Fruit fly (Drosophila melanogaster): ENCODE results near the gene CG9164.

CG9164 gene

dm6 chrX:15385176-15386056, at the start of gene CG9164:
Gene CG9164 (minus strand): TSS chrX:15385441.
- no peak for TF ChIP-seq CG17801 (GFP tag; optimal IDR thresholded peaks at IDR 0.05; ENCODE audit: partially characterized antibody)

DNA sequence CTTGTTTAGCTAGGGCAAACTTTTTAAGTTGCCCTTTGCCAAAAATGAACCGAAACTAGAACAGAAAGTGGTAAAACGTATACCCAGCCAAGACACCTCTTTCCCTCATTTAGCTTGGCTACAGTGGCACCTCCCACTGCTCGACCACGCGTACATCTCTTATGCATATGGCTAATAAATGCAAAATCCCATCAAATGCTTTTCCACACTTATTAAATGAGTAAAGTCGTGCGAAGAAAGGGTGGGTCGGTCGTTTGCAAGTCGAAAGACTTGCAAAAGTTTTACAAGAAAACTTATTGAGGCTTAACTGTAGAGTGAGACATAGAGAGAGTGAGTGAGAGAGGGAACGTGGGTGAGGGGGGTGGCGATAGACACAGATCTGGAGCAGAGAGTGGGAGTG, 21.6 kb upstream of the CG9164 start:
- TF ChIP-seq CG17801 (GFP tag; optimal IDR thresholded peaks at IDR 0.05; ENCODE audit: partially characterized antibody), result no peak

dm6 chrX:15401861-15402260, 16.6 kb upstream of the CG9164 start:
- TF ChIP-seq CG17801 (GFP tag; optimal IDR thresholded peaks at IDR 0.05; ENCODE audit: partially characterized antibody), result no peak

DNA sequence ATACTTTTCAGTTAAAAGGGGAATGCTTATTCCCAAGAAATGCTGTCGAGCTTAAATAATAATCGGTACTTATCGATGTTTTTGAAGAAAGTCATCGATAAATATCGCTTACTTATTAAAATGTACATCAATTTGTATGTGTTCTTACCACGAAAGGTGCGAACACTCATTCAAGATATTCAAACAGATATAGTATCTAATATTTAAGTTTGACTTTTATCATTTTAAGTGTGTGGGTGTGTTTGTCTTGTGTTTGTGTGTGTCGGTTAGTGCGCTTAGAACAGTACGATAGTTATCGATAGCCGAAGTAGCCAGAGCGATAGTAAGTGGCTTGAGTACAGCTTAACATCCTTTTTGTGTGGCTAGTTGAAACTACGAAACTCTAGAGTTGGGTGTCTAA, 2.1 kb upstream of the CG9164 start:
- no peak for TF ChIP-seq CG17801 (GFP tag; optimal IDR thresholded peaks at IDR 0.05; ENCODE audit: partially characterized antibody)

dm6 chrX:15383513-15384373, 1.5 kb downstream of the CG9164 start:
- no peak for TF ChIP-seq CG17801 (GFP tag; optimal IDR thresholded peaks at IDR 0.05; ENCODE audit: partially characterized antibody)

DNA sequence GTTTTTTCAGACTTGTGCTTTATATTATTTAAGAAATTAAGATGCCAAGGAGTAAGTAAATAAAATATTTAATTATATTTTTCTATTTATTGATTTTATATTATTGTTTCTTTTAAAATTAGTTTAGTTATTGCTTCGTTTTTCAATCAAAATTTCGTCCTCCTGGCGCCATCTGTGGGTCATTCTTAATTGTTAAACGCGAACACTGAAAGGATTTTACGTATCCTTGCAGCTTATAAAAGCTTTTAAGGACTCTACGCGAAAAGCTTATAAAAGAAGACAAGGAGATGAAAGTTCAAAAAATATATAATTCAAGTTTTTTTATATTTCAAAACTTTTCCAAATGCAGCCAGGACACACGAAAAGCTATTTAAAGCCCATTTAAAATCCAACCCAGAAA, 5.0 kb downstream of the CG9164 start:
- no peak for TF ChIP-seq CG17801 (GFP tag; optimal IDR thresholded peaks at IDR 0.05; ENCODE audit: partially characterized antibody)

DNA sequence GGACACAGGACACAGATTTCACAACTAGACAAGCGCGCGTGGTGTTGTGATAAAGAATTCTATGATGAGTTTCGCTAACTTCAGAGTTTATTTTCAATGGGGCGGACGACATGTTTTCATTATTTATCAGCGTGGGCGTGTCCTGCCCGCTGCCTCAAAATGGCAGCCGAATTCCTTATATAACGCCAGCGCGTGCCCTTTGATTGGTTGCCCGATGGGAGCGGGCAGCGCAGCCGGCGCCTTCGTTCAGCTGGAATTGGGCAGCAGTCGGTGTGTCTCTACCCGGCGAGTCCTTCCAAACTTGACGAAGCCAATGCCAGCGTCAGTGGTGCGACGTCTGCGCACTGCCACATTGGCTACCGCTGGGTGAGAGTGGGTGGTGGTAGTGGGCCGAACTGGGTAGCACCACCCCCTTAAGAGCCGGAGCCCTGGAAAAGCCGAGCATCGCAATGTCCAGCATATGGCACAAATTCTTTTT, 6.2 kb downstream of the CG9164 start, which contains the start of gene acj6:
acj6 (minus strand) TSS at position 51 of the 478 bp plus-strand sequence.
- TF ChIP-seq CG17801 (GFP tag; optimal IDR thresholded peaks at IDR 0.05; ENCODE audit: partially characterized antibody), result no peak

DNA sequence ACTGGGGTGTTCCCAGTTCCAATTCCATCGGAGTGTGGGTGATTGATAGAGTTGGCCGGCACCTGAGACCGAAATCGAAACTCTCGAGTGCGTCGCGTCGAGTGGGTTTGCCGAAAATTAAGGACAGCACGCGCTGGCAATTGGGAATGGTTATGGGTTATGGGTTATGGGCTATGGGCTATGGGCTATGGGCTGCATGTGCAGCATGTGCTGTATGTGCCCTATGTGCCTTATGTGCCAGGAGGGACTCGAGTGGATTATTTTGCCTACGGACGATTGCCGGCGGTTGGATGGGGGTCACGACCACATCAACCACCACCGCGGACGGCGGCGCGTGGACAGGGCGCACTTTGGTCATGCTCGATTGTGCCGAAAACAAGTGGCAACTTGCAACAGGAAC, 15.1 kb downstream of the CG9164 start:
- no peak for TF ChIP-seq CG17801 (GFP tag; optimal IDR thresholded peaks at IDR 0.05; ENCODE audit: partially characterized antibody)

DNA sequence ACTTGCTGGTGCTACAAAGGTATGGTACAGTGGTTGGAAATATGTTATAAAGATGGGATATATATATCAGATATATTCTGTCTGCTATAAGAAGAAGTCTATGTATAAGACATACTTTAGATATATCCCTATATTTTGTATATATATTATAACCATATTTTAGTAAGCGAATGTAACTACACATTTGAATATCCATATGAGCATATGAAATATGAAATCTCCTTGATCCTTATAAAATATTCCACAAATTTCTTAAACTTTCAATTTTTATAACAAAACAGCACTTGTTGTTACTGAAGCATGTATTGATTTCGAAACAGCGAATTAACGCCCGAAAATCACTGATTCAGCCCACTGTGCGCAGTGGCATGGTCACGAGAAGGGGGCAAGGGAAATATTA, 20.8 kb downstream of the CG9164 start:
- TF ChIP-seq CG17801 (GFP tag; optimal IDR thresholded peaks at IDR 0.05; ENCODE audit: partially characterized antibody), result no peak

DNA sequence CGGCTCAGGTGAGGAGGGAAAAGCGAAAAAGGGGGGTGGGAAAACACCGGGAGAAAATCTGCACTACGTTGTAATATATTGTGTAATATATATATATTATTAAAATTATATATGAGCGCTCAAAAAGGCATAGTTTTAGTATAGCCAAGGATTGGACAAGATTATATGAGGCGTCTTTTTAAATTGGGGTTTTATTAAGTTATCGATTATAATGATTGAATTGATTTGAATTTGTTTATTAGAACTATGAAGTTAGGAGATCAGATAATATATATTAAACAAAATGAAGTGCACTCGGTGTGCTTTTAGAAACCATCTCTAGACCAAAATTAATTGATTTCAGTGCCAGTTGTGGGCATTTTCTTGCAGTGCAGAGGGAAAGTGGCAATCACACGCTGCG, 21.6 kb downstream of the CG9164 start:
- no peak for TF ChIP-seq CG17801 (GFP tag; optimal IDR thresholded peaks at IDR 0.05; ENCODE audit: partially characterized antibody)

DNA sequence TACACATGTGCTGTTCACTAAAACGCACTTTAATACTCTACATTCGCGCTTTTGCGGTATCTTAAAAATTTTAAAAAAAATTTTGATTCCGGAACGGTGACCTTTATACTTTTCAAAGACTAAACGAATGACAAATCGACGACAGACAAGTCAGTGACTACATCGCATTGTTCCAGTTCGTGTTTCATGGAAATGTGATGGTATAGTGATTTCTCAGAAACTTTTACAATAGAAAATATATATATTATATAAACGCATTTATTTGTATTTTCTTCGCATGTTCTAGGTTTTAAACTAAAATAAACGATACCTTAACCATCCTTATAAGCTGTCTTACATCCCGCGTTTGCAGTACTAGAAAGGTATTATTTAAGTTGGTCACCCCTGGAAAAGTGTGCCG, 24.3 kb downstream of the CG9164 start, which contains the start of gene Pp1-13C:
Pp1-13C (minus strand) TSS at position 101 of the 400 bp plus-strand sequence.
- TF ChIP-seq CG17801 (GFP tag; optimal IDR thresholded peaks at IDR 0.05; ENCODE audit: partially characterized antibody), result no peak

DNA sequence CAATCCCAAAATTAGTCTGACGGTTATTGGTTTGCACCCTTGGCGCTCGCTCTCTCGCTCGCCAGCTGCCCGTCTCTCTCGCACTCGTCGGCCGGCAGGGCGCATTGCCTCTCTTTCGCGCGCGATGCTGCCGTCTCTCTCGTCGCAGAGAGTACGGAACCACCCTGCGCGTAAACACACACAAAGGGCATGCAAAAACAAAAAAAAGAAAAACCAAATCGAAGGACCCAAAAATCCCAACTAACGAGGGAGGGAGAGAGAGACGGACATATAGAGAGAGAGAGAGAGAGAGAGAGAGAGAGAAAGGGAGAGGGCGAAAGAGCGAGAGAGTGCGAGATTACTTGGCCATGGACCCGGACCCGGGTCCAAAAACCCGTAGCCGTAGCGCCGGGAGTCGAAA, 28.8 kb downstream of the CG9164 start:
- no peak for TF ChIP-seq CG17801 (GFP tag; optimal IDR thresholded peaks at IDR 0.05; ENCODE audit: partially characterized antibody)

DNA sequence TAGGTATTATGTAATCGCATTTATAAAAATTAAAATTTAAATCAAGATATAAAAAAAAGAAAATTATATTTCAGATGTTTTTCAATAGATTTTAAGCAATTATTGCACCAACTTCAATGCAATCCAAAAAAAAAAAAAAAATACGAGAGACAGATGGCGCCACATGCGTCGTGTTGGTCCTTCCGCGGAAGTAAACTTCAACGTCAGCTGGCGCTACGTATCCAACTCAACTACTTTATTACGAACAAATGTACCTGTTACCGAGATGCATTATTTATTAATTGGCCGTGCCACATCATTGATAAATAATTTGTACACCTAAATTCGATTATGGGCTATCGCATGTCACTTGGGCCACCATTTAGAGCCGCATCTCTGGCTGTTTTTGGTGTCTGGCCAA, 31.6 kb downstream of the CG9164 start:
- TF ChIP-seq CG17801 (GFP tag; optimal IDR thresholded peaks at IDR 0.05; ENCODE audit: partially characterized antibody), result no peak

dm6 chrX:15352692-15353091, 32.5 kb downstream of the CG9164 start:
- TF ChIP-seq CG17801 (GFP tag; optimal IDR thresholded peaks at IDR 0.05; ENCODE audit: partially characterized antibody), result no peak

DNA sequence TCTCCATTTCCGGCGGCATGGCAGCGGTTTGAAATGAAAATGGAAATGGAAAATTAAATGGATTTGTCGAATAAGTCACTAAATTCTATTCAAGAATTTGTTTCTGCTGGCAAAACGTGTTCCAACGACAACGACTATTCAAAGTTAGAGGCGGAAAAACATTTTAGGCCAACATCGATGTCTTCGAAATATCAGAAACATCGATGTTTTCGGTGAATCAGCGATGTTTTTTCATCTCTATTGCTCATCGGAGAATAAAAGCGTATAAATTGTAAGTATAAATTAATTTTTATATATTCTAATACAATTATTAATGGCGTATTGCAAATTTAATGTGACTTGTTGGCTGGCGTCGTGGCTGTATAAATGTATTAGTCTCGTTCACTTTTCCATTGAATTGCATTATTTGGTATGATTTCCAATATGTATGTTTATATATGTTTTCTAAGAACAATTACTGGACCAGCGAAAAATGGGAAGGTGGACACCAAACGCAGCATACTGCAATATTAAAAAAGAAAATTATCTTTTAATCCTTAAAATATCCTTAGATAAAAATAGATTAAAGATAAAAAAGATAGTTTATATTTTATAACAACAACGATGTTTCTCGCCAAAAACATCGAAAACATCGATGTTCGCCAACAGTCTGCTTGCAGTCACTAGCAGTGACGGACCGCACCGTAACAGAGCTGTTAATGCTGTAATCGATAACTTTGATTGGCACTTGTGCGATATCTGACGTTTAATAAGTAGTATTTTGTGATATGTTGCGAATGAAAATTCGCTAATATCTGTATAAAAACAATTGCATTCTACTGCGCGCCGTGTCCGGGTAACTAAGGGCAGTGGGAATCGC, 40.5 kb downstream of the CG9164 start, which contains the start of the genes CG12608 and Prp5:
CG12608 (minus strand) TSS at position 153 of the 859 bp plus-strand sequence.
Prp5 (plus strand) TSS at position 697 of the 859 bp plus-strand sequence.
- TF ChIP-seq CG17801 (GFP tag; optimal IDR thresholded peaks at IDR 0.05; ENCODE audit: partially characterized antibody), result no peak

Measured in ovary, adult (tissue).